Fruit fly (Drosophila melanogaster) whole organism, adult: Measurements from ENCODE around the gene Shmt.
A peak's percentile ranks its signal among the peaks of the same experiment; 100 is the strongest.
"Not testable (repeated sequence)": the region's sequence is repeated elsewhere in the genome, so short reads cannot be mapped to it uniquely, and the experiment has no call there.

Source experiments
- CG11617 ChIP-seq: fragments of 200-800 bp; sonication (Bioruptor generic); optimal IDR thresholded peaks from 2 replicates; lab custom pipeline; 2017; ENCODE audit warnings: mild to moderate bottlenecking, missing biosample characterization, missing genetic modification reagents, missing genetic modification characterization
- CG12768 ChIP-seq: fragments of 200-800 bp; sonication (Bioruptor generic); optimal IDR thresholded peaks from 2 replicates; lab custom pipeline; 2017; ENCODE audit warnings: missing biosample characterization, missing genetic modification characterization, mild to moderate bottlenecking, moderate library complexity, missing genetic modification reagents
- CG14711 ChIP-seq: fragments of 200-800 bp; sonication (Bioruptor generic); optimal IDR thresholded peaks from 2 replicates; lab custom pipeline; 2018; ENCODE audit warnings: missing biosample characterization, mild to moderate bottlenecking, missing genetic modification characterization, moderate library complexity
- CG1620 ChIP-seq: fragments of 200-800 bp; sonication (Bioruptor generic); optimal IDR thresholded peaks from 2 replicates; lab custom pipeline; 2016; ENCODE audit warnings: missing biosample characterization, missing genetic modification characterization
- CG33017 ChIP-seq: fragments of 200-800 bp; sonication (Bioruptor generic); optimal IDR thresholded peaks from 2 replicates; lab custom pipeline; 2018; ENCODE audit warnings: missing biosample characterization, mild to moderate bottlenecking, missing genetic modification characterization, moderate library complexity
- CG5204 ChIP-seq: fragments of 200-800 bp; sonication (Bioruptor generic); optimal IDR thresholded peaks from 2 replicates; lab custom pipeline; 2016; ENCODE audit warnings: missing biosample characterization, missing genetic modification characterization
- CG7045 ChIP-seq: fragments of 200-800 bp; sonication (Bioruptor generic); optimal IDR thresholded peaks from 2 replicates; lab custom pipeline; 2017; ENCODE audit warnings: missing biosample characterization, mild to moderate bottlenecking, missing genetic modification characterization
- CG7101 ChIP-seq: fragments of 200-800 bp; sonication (Bioruptor generic); optimal IDR thresholded peaks from 2 replicates; lab custom pipeline; 2018; ENCODE audit warnings: missing biosample characterization, mild to moderate bottlenecking, missing genetic modification characterization, moderate library complexity
- Clk ChIP-seq: fragments of 200-800 bp; sonication (Bioruptor generic); optimal IDR thresholded peaks from 2 replicates; lab custom pipeline; 2017; ENCODE audit warnings: missing biosample characterization, missing genetic modification characterization
- Crg-1 ChIP-seq: fragments of 200-800 bp; sonication (Bioruptor generic); optimal IDR thresholded peaks from 2 replicates; lab custom pipeline; 2016; ENCODE audit warnings: missing biosample characterization, missing genetic modification characterization
- Hr96 ChIP-seq: fragments of 200-800 bp; sonication (Bioruptor generic); optimal IDR thresholded peaks from 2 replicates; lab custom pipeline; 2016; ENCODE audit warnings: missing biosample characterization, missing genetic modification characterization
- Mnt ChIP-seq: fragments of 200-800 bp; sonication (Bioruptor generic); optimal IDR thresholded peaks from 2 replicates; lab custom pipeline; 2016; ENCODE audit warnings: missing biosample characterization, mild to moderate bottlenecking, missing genetic modification characterization
- bab1 ChIP-seq: fragments of 200-800 bp; sonication (Bioruptor generic); optimal IDR thresholded peaks from 3 replicates; lab custom pipeline; 2019; ENCODE audit warnings: missing biosample characterization, mild to moderate bottlenecking, missing genetic modification characterization, moderate library complexity
- cic ChIP-seq: fragments of 200-800 bp; sonication (Bioruptor generic); optimal IDR thresholded peaks from 2 replicates; lab custom pipeline; 2017; ENCODE audit warnings: missing biosample characterization, mild to moderate bottlenecking, missing genetic modification characterization, moderate library complexity
- cnc ChIP-seq, 2 experiments: fragments of >200 bp; optimal IDR thresholded peaks; 2 replicates each; lab custom pipeline; 2017
- kay ChIP-seq: fragments of 200-800 bp; sonication (Bioruptor generic); peaks from one replicate; lab custom pipeline; 2016; ENCODE audit warnings: missing biosample characterization, missing genetic modification characterization, borderline replicate concordance
- ovo ChIP-seq: fragments of 200-800 bp; sonication (Bioruptor generic); optimal IDR thresholded peaks from 2 replicates; lab custom pipeline; 2016; ENCODE audit warnings: missing biosample characterization, missing genetic modification characterization
- pad ChIP-seq: fragments of 200-800 bp; sonication (Bioruptor generic); optimal IDR thresholded peaks from 3 replicates; lab custom pipeline; 2017; ENCODE audit warnings: missing biosample characterization, missing genetic modification characterization, mild to moderate bottlenecking, moderate library complexity, missing genetic modification reagents
- tj ChIP-seq: fragments of 200-800 bp; sonication (Bioruptor generic); optimal IDR thresholded peaks from 3 replicates; lab custom pipeline; 2017; ENCODE audit warnings: missing biosample characterization, mild to moderate bottlenecking, missing genetic modification characterization, moderate library complexity
- toe ChIP-seq: fragments of 200-800 bp; sonication (Bioruptor generic); optimal IDR thresholded peaks from 2 replicates; lab custom pipeline; 2016; ENCODE audit warnings: missing biosample characterization, missing genetic modification characterization

Gene Shmt

dm6 chrX:5949951-5950350 is 33.4 kb upstream of the Shmt start, which contains the start of gene CG32755:
TSS of gene CG32755 (plus strand) at chrX:5950251.
- TF ChIP-seq CG14711 (tag; lab: Kevin White, UChicago) (no peak), cnc (optimal IDR thresholded peaks at IDR 0.05; lab: Kevin White, UChicago) (no peak), CG5204 (GFP tag; lab: Kevin White, UChicago) (no peak), cic (GFP tag; lab: Kevin White, UChicago) (no peak), CG33017 (no peak), pad (no peak), Clk (no peak), toe (no peak), CG1620 (no peak), Mnt (GFP tag; lab: Kevin White, UChicago) (no peak), Hr96 (GFP tag; lab: Kevin White, UChicago) (no peak), Crg-1 (GFP tag; lab: Kevin White, UChicago) (no peak), CG11617 (GFP tag; lab: Kevin White, UChicago) (no peak), ovo (GFP tag; lab: Kevin White, UChicago) (no peak), CG12768 (GFP tag; lab: Kevin White, UChicago) (no peak), CG7045 (GFP tag; lab: Kevin White, UChicago) (no peak), kay (GFP tag; lab: Kevin White, UChicago) (no peak)

DNA sequence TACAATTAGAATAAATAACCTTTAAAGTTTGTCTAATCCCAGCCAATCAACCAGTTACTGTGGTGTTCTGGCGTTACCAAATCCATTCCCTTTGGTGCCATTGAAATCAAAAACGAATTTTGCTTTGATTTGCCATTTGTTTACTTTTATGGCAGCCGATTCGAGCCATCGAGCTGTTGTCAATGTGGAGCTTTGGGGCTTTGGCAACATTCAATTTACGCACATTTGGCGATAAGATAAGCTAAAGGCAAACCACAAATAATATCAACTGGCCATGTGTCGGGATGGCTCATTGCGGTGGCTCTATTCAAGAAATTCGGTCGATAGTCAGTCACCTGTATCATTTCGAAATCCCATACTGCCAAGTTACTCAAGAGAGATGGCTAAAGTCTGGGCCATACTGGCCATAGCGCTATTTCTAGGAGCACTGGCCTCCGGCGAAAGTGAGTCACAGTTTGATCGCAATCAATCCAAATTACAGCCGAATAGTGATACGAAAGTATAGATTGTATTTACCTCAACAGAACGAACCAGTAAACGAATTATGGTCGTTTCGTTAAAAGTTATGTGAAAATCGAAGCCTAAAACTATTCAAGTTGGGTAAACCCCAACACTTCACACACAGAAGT is 31.4 kb upstream of the Shmt start, which contains the start of gene CG6041:
Gene CG6041, plus strand, starts transcription at position 291 of the 629 bp plus-strand sequence.
- no peak for TF ChIP-seq CG5204 (GFP tag; lab: Kevin White, UChicago)
- no peak for TF ChIP-seq kay (GFP tag; lab: Kevin White, UChicago)
- no peak for TF ChIP-seq toe
- TF ChIP-seq cic (GFP tag; lab: Kevin White, UChicago) = peak; percentile 16
- TF ChIP-seq cnc (optimal IDR thresholded peaks at IDR 0.05; lab: Kevin White, UChicago) = no peak
- TF ChIP-seq Mnt (GFP tag; lab: Kevin White, UChicago) = peak; percentile 34
- no peak for TF ChIP-seq Clk
- TF ChIP-seq ovo (GFP tag; lab: Kevin White, UChicago) = no peak

DNA sequence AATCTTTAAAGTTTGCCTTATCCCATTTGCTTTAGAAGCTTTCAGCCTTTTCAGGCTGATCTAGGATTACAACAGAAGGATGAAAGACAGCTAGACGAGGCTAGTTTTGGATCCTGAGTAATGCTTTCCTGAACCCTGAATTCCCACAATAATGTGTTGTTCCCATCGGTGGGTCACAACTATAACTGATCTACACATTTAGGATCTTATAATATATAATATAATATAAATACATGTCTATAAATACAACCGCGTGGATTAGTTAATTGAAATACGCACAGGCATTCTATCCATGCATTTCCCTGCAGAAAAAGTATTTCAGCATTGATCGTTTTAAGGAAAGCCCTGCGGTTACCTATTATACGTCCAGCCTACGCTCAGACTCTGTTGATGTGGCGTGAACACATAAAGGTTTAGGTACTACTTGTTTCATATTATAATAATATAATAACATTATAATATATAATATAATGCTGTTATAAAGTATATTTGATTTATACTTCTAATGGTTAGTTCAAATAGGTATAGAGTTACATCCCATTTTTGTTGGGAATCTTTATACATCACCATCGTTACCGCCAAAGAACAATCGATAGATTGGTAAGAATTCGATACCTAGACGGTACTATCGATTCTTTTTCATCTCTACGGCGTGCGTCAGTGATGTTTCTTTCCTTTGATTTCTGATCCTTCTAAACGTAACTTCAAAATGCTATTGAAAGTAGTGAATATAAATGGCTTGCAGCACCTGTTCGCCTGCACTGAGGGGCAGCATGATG is 28.6 kb upstream of the Shmt start, which contains the start of gene CG32756:
Gene CG32756, plus strand, starts transcription at position 631 of the 779 bp plus-strand sequence.
- TF ChIP-seq CG11617, CG5204, Hr96 (GFP tag; lab: Kevin White, UChicago): not testable (repeated sequence)

DNA sequence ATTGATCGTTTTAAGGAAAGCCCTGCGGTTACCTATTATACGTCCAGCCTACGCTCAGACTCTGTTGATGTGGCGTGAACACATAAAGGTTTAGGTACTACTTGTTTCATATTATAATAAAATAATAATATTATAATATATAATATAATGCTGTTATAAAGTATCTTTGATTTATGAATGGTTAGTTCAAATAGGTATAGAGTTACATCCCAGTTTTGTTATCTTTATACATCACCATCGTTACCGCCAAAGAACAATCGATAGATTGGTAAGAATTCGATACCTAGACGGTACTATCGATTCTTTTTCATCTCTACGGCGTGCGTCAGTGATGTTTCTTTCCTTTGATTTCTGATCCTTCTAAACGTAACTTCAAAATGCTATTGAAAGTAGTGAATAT is 25.7 kb upstream of the Shmt start, which contains the start of gene CG12728:
Gene CG12728, plus strand, starts transcription at position 301 of the 400 bp plus-strand sequence.
- not testable (repeated sequence) for TF ChIP-seq toe; cic (GFP tag; lab: Kevin White, UChicago); cnc (optimal IDR thresholded peaks at IDR 0.05; lab: Kevin White, UChicago)

DNA sequence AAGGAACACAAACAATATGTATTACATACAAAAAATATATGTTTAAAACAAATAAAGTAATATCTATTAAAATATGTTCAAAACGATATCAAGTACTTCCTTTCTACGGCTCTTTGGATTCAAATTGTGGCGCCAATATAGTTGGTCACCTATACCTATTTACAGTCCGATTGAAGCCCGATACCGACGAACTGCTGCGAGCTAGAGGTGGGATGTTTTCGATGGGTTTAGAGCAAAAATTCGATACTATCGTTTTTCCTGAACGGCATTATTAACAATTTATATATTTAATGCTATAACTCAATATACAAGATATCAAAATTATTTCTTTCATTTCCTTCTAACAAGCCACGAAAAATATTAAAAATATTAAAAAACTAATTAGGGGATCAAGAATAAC is 25.2 kb upstream of the Shmt start:
- TF ChIP-seq CG11617 (GFP tag; lab: Kevin White, UChicago) (no peak), bab1 (GFP tag; lab: Kevin White, UChicago) (no peak), cnc (optimal IDR thresholded peaks at IDR 0.05; lab: Kevin White, UChicago) (no peak), CG33017 (no peak), CG7045 (GFP tag; lab: Kevin White, UChicago) (no peak), pad (no peak), CG12768 (GFP tag; lab: Kevin White, UChicago) (no peak), Crg-1 (GFP tag; lab: Kevin White, UChicago) (no peak), cic (GFP tag; lab: Kevin White, UChicago) (no peak), CG7101 (tag; lab: Kevin White, UChicago) (no peak), kay (GFP tag; lab: Kevin White, UChicago) (no peak), ovo (GFP tag; lab: Kevin White, UChicago) (no peak), Clk (no peak), tj (GFP tag; lab: Kevin White, UChicago) (no peak)

dm6 chrX:5935072-5935738 is 18.6 kb upstream of the Shmt start:
- TF ChIP-seq ovo (GFP tag; lab: Kevin White, UChicago) (peak; percentile 57), Crg-1 (GFP tag; lab: Kevin White, UChicago) (no peak), kay (GFP tag; lab: Kevin White, UChicago) (no peak), Mnt (GFP tag; lab: Kevin White, UChicago) (no peak), CG11617 (GFP tag; lab: Kevin White, UChicago) (peak; percentile 65), Hr96 (GFP tag; lab: Kevin White, UChicago) (peak; percentile 14), CG12768 (GFP tag; lab: Kevin White, UChicago) (peak; percentile 17), pad (peak; percentile 32), toe (no peak), CG14711 (tag; lab: Kevin White, UChicago) (no peak), CG33017 (no peak), cic (GFP tag; lab: Kevin White, UChicago) (peak; percentile 17), cnc (optimal IDR thresholded peaks at IDR 0.05; lab: Kevin White, UChicago) (no peak), CG7045 (GFP tag; lab: Kevin White, UChicago) (peak; percentile 14), CG1620 (no peak), CG5204 (GFP tag; lab: Kevin White, UChicago) (no peak), tj (GFP tag; lab: Kevin White, UChicago) (peak; percentile 82), CG7101 (tag; lab: Kevin White, UChicago) (peak; percentile 33), bab1 (GFP tag; lab: Kevin White, UChicago) (no peak)
